Fruit fly (Drosophila melanogaster): ENCODE results near the gene Tspo.

The Tspo gene

dm6 chr2L:563769-564550 lies 4.5 kb downstream of the Tspo start, which contains the start of the genes uncNacbeta and CG2794:
Gene uncNacbeta (minus strand): TSS chr2L:563819.
Gene CG2794 (plus strand): TSS chr2L:564163.
- TF ChIP-seq sv (GFP tag; optimal IDR thresholded peaks at IDR 0.05) = no peak
- TF ChIP-seq foxo (GFP tag; optimal IDR thresholded peaks at IDR 0.05) = peak in 1 of 2 experiments; percentile 25
- no peak for TF ChIP-seq ey (GFP tag; optimal IDR thresholded peaks at IDR 0.05)
- peak; percentile 91 for TF ChIP-seq Myc (optimal IDR thresholded peaks at IDR 0.05)
- TF ChIP-seq dsf (GFP tag; optimal IDR thresholded peaks at IDR 0.05; ENCODE audit: borderline replicate concordance) = no peak

- TF ChIP-seq dl (GFP tag; optimal IDR thresholded peaks at IDR 0.05; ENCODE audit: insufficient read depth in 1 of 2, partially characterized antibody in 2 of 2) = no peak
- no peak for TF ChIP-seq N (GFP tag; optimal IDR thresholded peaks at IDR 0.05)
- no peak for TF ChIP-seq Rel (GFP tag; optimal IDR thresholded peaks at IDR 0.05)
- TF ChIP-seq Rel (tag; optimal IDR thresholded peaks at IDR 0.05) = no peak
- TF ChIP-seq Hr83 (GFP tag; optimal IDR thresholded peaks at IDR 0.05; ENCODE audit: poor library complexity, severe bottlenecking) = no peak
- no peak for TF ChIP-seq rgr (GFP tag; optimal IDR thresholded peaks at IDR 0.05)
- TF ChIP-seq pan (optimal IDR thresholded peaks at IDR 0.05) = no peak
- no peak for TF ChIP-seq foxo (GFP tag; optimal IDR thresholded peaks at IDR 0.05)
- no peak for TF ChIP-seq brk (GFP tag; optimal IDR thresholded peaks at IDR 0.05)
- no peak for TF ChIP-seq Hr78 (GFP tag; optimal IDR thresholded peaks at IDR 0.05)
- no peak for TF ChIP-seq h (GFP tag; optimal IDR thresholded peaks at IDR 0.05)
- no peak for TF ChIP-seq sage (GFP tag; optimal IDR thresholded peaks at IDR 0.05)
- TF ChIP-seq Dfd (GFP tag; optimal IDR thresholded peaks at IDR 0.05) = no peak
- TF ChIP-seq HLH106 (tag; optimal IDR thresholded peaks at IDR 0.05) = peak; percentile 58
- TF ChIP-seq jim (GFP tag; optimal IDR thresholded peaks at IDR 0.05) = no peak
- no peak for TF ChIP-seq dsf (GFP tag; optimal IDR thresholded peaks at IDR 0.05; ENCODE audit: borderline replicate concordance)
- TF ChIP-seq Sp1 (GFP tag; optimal IDR thresholded peaks at IDR 0.05) = peak; percentile 53
- TF ChIP-seq OdsH (GFP tag; optimal IDR thresholded peaks at IDR 0.05) = peak; percentile 35
- no peak for TF ChIP-seq Hnf4 (GFP tag; optimal IDR thresholded peaks at IDR 0.05)
- TF ChIP-seq br (GFP tag; optimal IDR thresholded peaks at IDR 0.05) = no peak
- peak; percentile 39 for TF ChIP-seq sv (GFP tag; optimal IDR thresholded peaks at IDR 0.05)
- no peak for TF ChIP-seq CG32264 (GFP tag; optimal IDR thresholded peaks at IDR 0.05)
- TF ChIP-seq psq (GFP tag; optimal IDR thresholded peaks at IDR 0.05) = peak; percentile 34
- no peak for TF ChIP-seq CrebA (GFP tag; optimal IDR thresholded peaks at IDR 0.05; ENCODE audit: borderline replicate concordance)
- no peak for TF ChIP-seq Mio (GFP tag; optimal IDR thresholded peaks at IDR 0.05)
- TF ChIP-seq Dif (GFP tag; optimal IDR thresholded peaks at IDR 0.05; ENCODE audit: partially characterized antibody) = no peak
- peak; percentile 54 for TF ChIP-seq CG9705 (GFP tag; optimal IDR thresholded peaks at IDR 0.05)
- no peak for TF ChIP-seq dmrt93B (GFP tag; optimal IDR thresholded peaks at IDR 0.05)
- no peak for TF ChIP-seq tai (GFP tag; optimal IDR thresholded peaks at IDR 0.05)
- no peak for TF ChIP-seq Vsx2 (GFP tag; optimal IDR thresholded peaks at IDR 0.05; ENCODE audit: partially characterized antibody)
- TF ChIP-seq ey (GFP tag; optimal IDR thresholded peaks at IDR 0.05) = peak; percentile 1
- TF ChIP-seq lola (GFP tag; optimal IDR thresholded peaks at IDR 0.05) = no peak
- TF ChIP-seq Abd-B (GFP tag; optimal IDR thresholded peaks at IDR 0.05) = no peak
- TF ChIP-seq usp (GFP tag; optimal IDR thresholded peaks at IDR 0.05) = no peak
- no peak for TF ChIP-seq Jra (GFP tag; optimal IDR thresholded peaks at IDR 0.05)
- TF ChIP-seq woc (GFP tag; optimal IDR thresholded peaks at IDR 0.05) = no peak
- peak; percentile 52 for TF ChIP-seq Myc (optimal IDR thresholded peaks at IDR 0.05)
- no peak for TF ChIP-seq fru (GFP tag; optimal IDR thresholded peaks at IDR 0.05)
- TF ChIP-seq GATAd (GFP tag; optimal IDR thresholded peaks at IDR 0.05) = peak; percentile 2
Observed at dm6 chr2L:568030-568429, 8.6 kb downstream of the Tspo start, which contains the start of the genes Nle and Sf3b1. Gene Nle (minus strand): TSS chr2L:568121. Gene Sf3b1 (plus strand): TSS chr2L:568340.
